Worm (Caenorhabditis elegans): ENCODE results near the gene C12D8.21.

- TF ChIP-seq pqm-1 (tag; optimal IDR thresholded peaks at IDR 0.05) (no peak), nhr-237 (tag; optimal IDR thresholded peaks at IDR 0.05) (no peak), skn-1 (tag; optimal IDR thresholded peaks at IDR 0.05) (no peak), elt-2 (tag; optimal IDR thresholded peaks at IDR 0.05) (no peak), snpc-4 (tag; optimal IDR thresholded peaks at IDR 0.05) (no peak), elt-1 (tag; optimal IDR thresholded peaks at IDR 0.05) (no peak), fos-1 (tag; optimal IDR thresholded peaks at IDR 0.05) (no peak), fkh-2 (tag; optimal IDR thresholded peaks at IDR 0.05) (no peak), nfya-1 (tag; optimal IDR thresholded peaks at IDR 0.05; ENCODE audit: insufficient read depth) (no peak), ztf-4 (tag; optimal IDR thresholded peaks at IDR 0.05) (no peak), daf-12 (tag; optimal IDR thresholded peaks at IDR 0.05) (no peak), pha-4 (tag; optimal IDR thresholded peaks at IDR 0.05) (no peak), nhr-12 (tag; optimal IDR thresholded peaks at IDR 0.05) (no peak)
Measured at ce11 chrV:10260460-10260859, 19.5 kb upstream of the C12D8.21 start, which contains the start of gene sri-18.

All from whole organism, L3 larva.